Fruit fly (Drosophila melanogaster) Kc167 (cell line): ENCODE data around the gene Pfrx.

ENCODE experiments used
- Myc ChIP-seq: fragments of >200 bp; optimal IDR thresholded peaks from 2 replicates; lab custom pipeline; 2017; ENCODE audit warnings: missing external identifiers
- Sin3A ChIP-seq: fragments of >200 bp; optimal IDR thresholded peaks from 2 replicates; lab custom pipeline; 2018; ENCODE audit warnings: missing external identifiers
- h ChIP-seq: fragments of >200 bp; optimal IDR thresholded peaks from 3 replicates; lab custom pipeline; 2018; ENCODE audit warnings: missing external identifiers
- insv ChIP-seq: fragments of >200 bp; optimal IDR thresholded peaks from 3 replicates; lab custom pipeline; 2018; ENCODE audit warnings: missing external identifiers
- psq ChIP-seq: fragments of >200 bp; optimal IDR thresholded peaks from 2 replicates; lab custom pipeline; 2017; ENCODE audit warnings: missing external identifiers
- ttk ChIP-seq: sonication (Bioruptor generic); optimal IDR thresholded peaks from 2 replicates; lab custom pipeline; 2017; ENCODE audit warnings: missing external identifiers

The Pfrx gene

DNA sequence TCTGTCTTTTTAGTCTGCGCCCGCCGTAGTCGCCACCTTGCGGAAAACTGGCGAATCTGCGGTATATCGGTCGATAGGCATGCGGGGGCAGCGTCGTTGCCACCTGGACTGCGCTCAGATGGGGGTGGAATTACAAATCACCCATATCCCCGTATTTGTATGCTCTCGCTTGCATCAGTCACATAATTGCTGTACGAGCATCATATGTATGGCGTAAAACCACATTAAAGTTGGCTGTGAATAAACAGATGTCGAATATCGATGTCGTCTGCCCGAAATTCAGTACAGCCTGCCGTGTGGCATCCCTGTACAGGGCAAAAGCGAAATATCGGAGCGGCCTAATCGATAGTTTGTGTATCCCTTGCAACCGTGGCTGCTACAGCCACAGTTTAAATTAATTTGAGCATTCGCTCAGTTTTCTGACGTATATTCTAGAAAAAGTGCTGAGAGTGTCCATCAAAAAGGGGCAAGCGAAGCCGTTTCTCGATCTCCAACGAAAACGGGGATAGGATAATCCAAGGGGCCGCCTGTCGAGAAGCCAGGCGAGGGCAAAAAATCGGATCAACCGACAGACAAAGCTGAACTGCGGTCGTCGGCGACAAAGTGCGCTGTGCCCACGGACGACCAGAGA is 26.6 kb downstream of the Pfrx start, which contains the start of the genes Idh3a and CoRest:
Gene Idh3a (minus strand): TSS at position 58 of the 631 bp plus-strand sequence.
Gene CoRest (plus strand): TSS at position 177 of the 631 bp plus-strand sequence.
- TF ChIP-seq psq (lab: Kevin White, UChicago) (no peak), Sin3A (peak; percentile 66), ttk (lab: Kevin White, UChicago) (no peak), insv (lab: Kevin White, UChicago) (no peak)

DNA sequence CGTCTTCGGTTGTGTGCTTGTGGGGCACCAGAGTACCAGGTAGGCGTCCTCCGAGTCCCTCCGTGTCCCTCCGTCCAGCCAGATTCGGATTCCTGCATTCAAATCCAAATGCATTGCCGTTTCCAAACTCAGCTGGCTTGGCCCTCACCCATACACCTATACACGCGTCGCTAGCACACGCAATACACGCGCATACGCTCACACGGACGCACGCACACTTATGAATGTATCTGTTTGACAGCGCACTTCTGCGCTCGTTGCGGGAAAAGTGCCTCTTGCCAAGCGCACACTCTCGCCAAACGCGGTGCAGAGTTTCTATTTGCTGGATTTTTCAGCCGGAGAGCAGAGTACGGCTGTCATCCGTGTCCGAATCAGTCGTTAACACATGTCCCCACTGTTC is 27.3 kb downstream of the Pfrx start:
- TF ChIP-seq h (lab: Kevin White, UChicago) (no peak), Sin3A (no peak), insv (lab: Kevin White, UChicago) (no peak), Myc (lab: Kevin White, UChicago) (no peak), psq (lab: Kevin White, UChicago) (no peak), ttk (lab: Kevin White, UChicago) (no peak)

DNA sequence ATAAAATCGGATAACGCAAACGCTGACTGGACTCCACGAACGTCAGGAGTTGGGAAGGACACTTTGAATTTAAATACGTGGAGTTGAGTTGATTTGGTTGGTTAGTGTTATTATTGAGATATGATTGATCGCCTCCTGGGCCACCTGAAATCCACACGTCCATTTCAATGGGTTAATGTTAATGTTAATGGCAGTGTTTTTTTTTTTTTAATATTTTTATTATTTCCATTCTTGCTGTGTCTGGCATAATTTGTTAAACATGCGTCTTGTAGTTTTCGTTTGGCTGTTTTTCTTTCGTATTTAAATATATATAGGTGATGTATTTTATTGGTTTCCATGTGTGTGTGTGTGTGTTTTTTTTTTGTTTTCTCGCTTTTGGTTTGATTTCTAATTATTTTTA is 36.3 kb downstream of the Pfrx start, which contains the start of gene CG12231:
Gene CG12231 (minus strand): TSS at position 101 of the 400 bp plus-strand sequence.
- TF ChIP-seq ttk (lab: Kevin White, UChicago) (no peak), Myc (lab: Kevin White, UChicago) (no peak), psq (lab: Kevin White, UChicago) (no peak), Sin3A (no peak), insv (lab: Kevin White, UChicago) (no peak), h (lab: Kevin White, UChicago) (no peak)

DNA sequence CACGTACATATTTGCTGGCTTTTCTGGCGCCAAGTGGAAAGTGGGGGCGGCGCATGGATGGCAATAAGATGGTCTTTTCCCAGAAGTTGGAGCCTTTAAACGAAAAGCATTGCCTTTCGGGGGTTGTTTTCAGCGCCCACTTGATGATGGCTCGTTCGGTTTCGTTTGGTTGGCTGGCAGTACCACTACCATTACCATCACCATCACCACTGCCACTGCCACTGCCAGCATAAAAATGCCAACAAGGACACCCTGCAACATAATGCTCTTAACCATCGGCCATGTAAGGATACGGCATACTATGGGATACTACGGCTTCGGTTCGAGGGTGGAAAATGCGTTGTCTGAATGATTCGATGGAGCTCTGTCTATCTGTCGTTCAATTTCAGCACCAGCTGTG is 40.1 kb downstream of the Pfrx start:
- TF ChIP-seq Myc (lab: Kevin White, UChicago), result no peak
- no peak for TF ChIP-seq Sin3A
- TF ChIP-seq h (lab: Kevin White, UChicago), result no peak
- TF ChIP-seq insv (lab: Kevin White, UChicago), result no peak
- no peak for TF ChIP-seq psq (lab: Kevin White, UChicago)
- TF ChIP-seq ttk (lab: Kevin White, UChicago), result no peak

DNA sequence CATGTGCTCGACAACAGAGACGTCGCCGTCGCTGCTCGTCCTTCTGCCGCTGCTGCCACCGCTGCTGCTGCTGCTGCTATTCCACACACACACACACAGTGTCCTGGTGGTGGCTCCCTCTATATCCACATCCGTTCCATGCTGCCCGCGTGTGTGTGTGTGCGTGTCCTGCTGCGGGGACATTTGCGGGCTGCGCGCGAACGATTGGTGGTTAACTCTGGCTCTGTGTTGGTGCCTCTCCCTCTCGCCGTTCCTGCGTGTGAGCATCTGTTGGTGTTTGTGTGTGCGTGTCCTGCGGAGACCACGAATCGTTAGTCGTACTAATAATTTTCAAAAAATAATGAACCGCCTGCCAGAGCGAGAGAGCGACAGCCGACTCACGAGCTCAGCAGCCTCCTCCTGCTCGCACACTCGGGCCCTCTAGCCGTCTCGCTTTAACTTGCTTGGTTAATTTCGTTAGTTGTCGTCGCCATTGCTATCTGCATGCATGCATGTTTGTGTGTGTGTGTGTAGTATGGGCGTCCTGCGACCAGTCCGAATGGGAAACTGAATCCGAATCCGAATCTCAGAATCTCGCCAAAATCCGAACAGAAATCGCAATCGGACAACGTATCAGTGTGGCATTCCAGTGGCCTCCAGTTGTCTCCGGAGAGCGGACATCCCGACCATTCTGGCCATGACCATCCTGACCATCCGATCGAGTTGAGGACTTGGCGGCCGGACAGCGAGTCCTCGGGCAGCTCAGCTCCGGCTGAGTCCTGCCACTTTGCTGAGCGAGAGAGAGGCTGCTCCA is 50.8 kb downstream of the Pfrx start:
- TF ChIP-seq insv (lab: Kevin White, UChicago) (no peak), Myc (lab: Kevin White, UChicago) (no peak), psq (lab: Kevin White, UChicago) (no peak)

DNA sequence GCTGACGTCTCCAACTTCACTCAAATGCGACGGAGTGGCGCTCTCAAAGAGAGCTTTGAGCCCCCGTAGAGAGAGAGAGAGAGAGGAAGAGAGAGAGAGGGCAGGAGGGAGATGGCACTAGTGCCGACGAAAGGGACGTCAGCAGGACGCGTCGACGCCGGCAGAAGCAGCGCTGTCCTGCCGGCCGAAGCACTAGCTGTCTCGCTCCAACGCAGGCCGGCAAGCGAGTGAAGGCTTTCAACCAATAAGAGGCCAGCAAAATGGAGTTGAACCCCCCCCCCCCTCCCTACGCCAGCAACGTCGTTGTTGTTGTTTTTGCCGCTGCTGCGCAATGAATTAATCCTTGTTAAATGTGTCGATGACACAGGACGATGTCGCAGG is 51.3 kb downstream of the Pfrx start:
- no peak for TF ChIP-seq ttk (lab: Kevin White, UChicago)
- TF ChIP-seq Myc (lab: Kevin White, UChicago), result no peak

DNA sequence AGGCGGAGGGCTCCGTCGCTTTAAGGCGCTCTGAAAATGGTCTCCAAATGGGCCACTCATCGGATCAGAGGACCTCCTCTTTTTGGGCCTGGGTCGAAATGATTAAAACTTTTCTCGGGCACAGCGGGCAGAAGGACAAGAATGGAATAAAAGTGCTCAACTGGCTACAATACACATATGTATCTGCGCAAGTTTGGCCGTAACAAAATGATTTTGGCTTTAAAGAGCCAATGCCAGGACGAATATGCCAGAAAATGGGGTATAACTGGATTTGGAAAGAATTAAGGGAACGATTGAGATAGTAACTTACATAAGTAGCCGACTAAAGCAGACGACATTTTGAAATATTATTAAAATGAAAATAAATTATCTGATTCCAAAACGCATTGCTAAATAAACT is 52.1 kb downstream of the Pfrx start, which contains the start of gene CG32532:
Gene CG32532 (minus strand): TSS at position 101 of the 400 bp plus-strand sequence.
- no peak for TF ChIP-seq Sin3A
- no peak for TF ChIP-seq Myc (lab: Kevin White, UChicago)
- no peak for TF ChIP-seq psq (lab: Kevin White, UChicago)
- TF ChIP-seq h (lab: Kevin White, UChicago), result no peak
- no peak for TF ChIP-seq insv (lab: Kevin White, UChicago)
- no peak for TF ChIP-seq ttk (lab: Kevin White, UChicago)

DNA sequence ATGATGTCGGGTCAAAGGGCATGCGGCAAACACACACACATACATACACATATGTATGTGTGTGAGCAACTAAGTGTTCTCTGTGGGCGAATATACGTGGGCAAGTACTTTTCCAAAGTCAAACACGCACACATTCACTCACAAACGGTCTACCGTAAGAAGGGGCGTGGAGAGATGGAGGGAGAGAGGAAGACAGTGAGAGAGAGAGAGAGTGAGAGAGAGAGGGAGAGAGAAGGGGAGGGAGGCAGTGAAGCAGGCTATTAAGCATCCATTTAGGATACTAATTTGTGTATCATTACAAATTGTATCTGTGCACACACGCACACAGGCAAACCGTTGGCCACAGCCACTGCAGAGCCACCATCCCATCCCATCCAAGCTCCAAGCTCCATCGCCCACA is 53.1 kb downstream of the Pfrx start:
- TF ChIP-seq h (lab: Kevin White, UChicago) (no peak), ttk (lab: Kevin White, UChicago) (no peak), psq (lab: Kevin White, UChicago) (no peak), Myc (lab: Kevin White, UChicago) (no peak), Sin3A (no peak), insv (lab: Kevin White, UChicago) (no peak)

DNA sequence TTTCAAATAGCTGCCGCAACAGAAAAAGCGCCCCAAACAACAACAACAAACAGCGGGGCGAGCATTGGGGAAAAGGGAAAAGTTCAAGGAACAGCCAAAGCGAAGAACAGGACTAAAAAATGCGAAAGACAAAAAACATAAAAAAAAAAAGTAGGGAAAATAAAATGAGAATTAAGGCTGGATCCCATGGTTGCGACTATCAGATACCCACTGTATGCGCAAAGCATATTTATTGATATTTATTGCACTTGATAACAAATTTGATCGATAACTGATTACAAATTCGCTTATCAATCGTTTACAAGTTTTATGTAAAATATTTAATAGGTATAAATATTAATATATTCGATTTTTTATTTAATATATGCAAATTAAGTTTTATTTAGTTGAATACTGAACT is 54.3 kb downstream of the Pfrx start:
- TF ChIP-seq insv (lab: Kevin White, UChicago) (no peak), Myc (lab: Kevin White, UChicago) (no peak), ttk (lab: Kevin White, UChicago) (no peak), h (lab: Kevin White, UChicago) (no peak), psq (lab: Kevin White, UChicago) (no peak), Sin3A (no peak)
